ENCODE assay signal across 1 worm cellular context in the genomic region with DNA sequence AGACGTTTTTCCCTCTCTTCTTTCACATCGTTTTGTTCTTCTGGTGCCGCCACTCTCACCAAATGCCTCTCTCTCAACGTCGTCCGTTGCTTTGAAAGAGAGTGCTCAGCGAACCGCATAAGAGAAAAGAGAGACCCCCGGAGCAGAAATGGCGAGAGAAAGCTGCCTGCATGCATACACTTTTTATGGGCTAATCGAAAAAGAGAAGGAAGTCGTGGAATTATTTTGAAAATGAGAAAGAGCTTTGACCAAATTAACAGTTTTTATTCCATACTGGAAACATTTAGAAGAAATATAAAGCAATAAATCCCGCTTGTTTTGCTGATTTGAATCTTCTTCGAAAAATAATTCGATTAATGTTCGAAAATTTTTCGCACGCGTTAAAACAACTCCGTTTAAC.
TF ChIP-seq lines count a peak whose summit lies in the region.

No protein-coding gene starts in this region.

TF ChIP-seq in whole organism, L2 larva, 48 proteins besides CTCF, POLR2A, EP300 and RAD21 (continued from another document):
- TF ChIP-seq peb-1 (tag; optimal IDR thresholded peaks at IDR 0.05; lab: Kevin White, UChicago) (no peak), nhr-12 (tag; optimal IDR thresholded peaks at IDR 0.05; lab: Kevin White, UChicago) (no peak), nhr-23 (tag; optimal IDR thresholded peaks at IDR 0.05; lab: Kevin White, UChicago) (no peak), lin-13 (GFP tag; optimal IDR thresholded peaks at IDR 0.05; lab: Kevin White, UChicago) (no peak), nhr-21 (tag; optimal IDR thresholded peaks at IDR 0.05; lab: Kevin White, UChicago) (no peak), egl-27 (tag; optimal IDR thresholded peaks at IDR 0.05; lab: Kevin White, UChicago) (no peak), snpc-4 (tag; optimal IDR thresholded peaks at IDR 0.05; lab: Kevin White, UChicago) (no peak), ztf-11 (tag; optimal IDR thresholded peaks at IDR 0.05; lab: Kevin White, UChicago) (no peak), nhr-6 (tag; optimal IDR thresholded peaks at IDR 0.05; lab: Kevin White, UChicago) (no peak), zag-1 (tag; optimal IDR thresholded peaks at IDR 0.05; lab: Kevin White, UChicago) (peak; percentile 17), elt-3 (tag; optimal IDR thresholded peaks at IDR 0.05; lab: Kevin White, UChicago) (no peak), unc-55 (GFP tag; optimal IDR thresholded peaks at IDR 0.05; lab: Kevin White, UChicago) (peak; percentile 41), nhr-10 (tag; optimal IDR thresholded peaks at IDR 0.05; lab: Kevin White, UChicago) (no peak), dmd-4 (tag; optimal IDR thresholded peaks at IDR 0.05; lab: Kevin White, UChicago) (no peak), gmeb-1 (tag; optimal IDR thresholded peaks at IDR 0.05; lab: Kevin White, UChicago) (no peak), crh-2 (tag; optimal IDR thresholded peaks at IDR 0.05; lab: Kevin White, UChicago) (no peak), lsy-2 (tag; optimal IDR thresholded peaks at IDR 0.05; lab: Kevin White, UChicago) (no peak)
